Fruit fly (Drosophila melanogaster): Measurements from ENCODE around the gene Brd8.

Brd8 gene

DNA sequence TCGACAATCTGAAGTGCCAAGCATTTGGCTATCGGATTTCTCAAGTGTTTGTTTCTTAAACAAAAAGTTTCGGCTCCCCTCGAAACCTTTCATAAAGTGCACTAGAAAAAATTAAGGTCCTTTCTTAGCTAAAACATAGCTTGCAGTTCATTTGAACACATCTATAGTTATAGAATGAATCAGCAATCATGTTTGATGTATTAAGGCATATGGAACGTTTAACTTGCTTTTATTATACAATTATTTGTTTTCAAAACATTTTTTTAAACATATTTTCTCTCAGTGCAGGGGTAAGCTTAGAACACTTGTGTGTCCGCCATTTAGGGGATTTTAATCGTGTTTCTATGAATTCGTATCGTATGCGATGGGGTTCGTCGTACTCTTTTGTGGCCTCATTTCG lies 51.3 kb downstream of the Brd8 start (continued):
- TF ChIP-seq CG10366 (GFP tag; IDR thresholded peaks at IDR 0.05) (peak; percentile 64), CG8089 (GFP tag; optimal IDR thresholded peaks at IDR 0.05) (peak; percentile 57), ssp (GFP tag; IDR thresholded peaks at IDR 0.05) (peak; percentile 36; the same call in 1 of the 2 replicates), CG17568 (GFP tag; optimal IDR thresholded peaks at IDR 0.05) (peak; percentile 60), Antp (GFP tag; optimal IDR thresholded peaks at IDR 0.05) (peak; percentile 24), CG32772 (GFP tag; IDR thresholded peaks at IDR 0.05) (peak; percentile 49; the same call in 1 of the 2 replicates), Mes4 (GFP tag; optimal IDR thresholded peaks at IDR 0.05) (peak; percentile 42), gcm (GFP tag; optimal IDR thresholded peaks at IDR 0.05) (peak; percentile 38), wor (GFP tag; IDR thresholded peaks at IDR 0.05) (0 out of 2 replicates have a peak, but pooled peaks have one; percentile 38), Ptx1 (GFP tag; IDR thresholded peaks at IDR 0.05) (peak; percentile 64), dysf (GFP tag; IDR thresholded peaks at IDR 0.05) (peak; percentile 70), CG6813 (GFP tag; optimal IDR thresholded peaks at IDR 0.05) (peak; percentile 38), CG17328 (GFP tag; IDR thresholded peaks at IDR 0.05) (peak; percentile 77), Side (GFP tag; optimal IDR thresholded peaks at IDR 0.05) (peak; percentile 26), CG2116 (GFP tag; optimal IDR thresholded peaks at IDR 0.05) (peak; percentile 13), sim (GFP tag; IDR thresholded peaks at IDR 0.05) (0 out of 2 replicates have a peak, but pooled peaks have one; percentile 17), Elba2 (GFP tag; optimal IDR thresholded peaks at IDR 0.05) (no peak), phol (tag; optimal IDR thresholded peaks at IDR 0.05) (peak; percentile 78), Hr3 (GFP tag; optimal IDR thresholded peaks at IDR 0.05) (peak; percentile 64), ewg (GFP tag; optimal IDR thresholded peaks at IDR 0.05) (peak; percentile 60), shn (GFP tag; optimal IDR thresholded peaks at IDR 0.05) (peak; percentile 20), tgo (GFP tag; IDR thresholded peaks at IDR 0.05) (peak; percentile 32; the same call in 1 of the 3 replicates), lmd (GFP tag; IDR thresholded peaks at IDR 0.05) (peak; percentile 69), gt (GFP tag; IDR thresholded peaks at IDR 0.05) (0 out of 2 replicates have a peak, but pooled peaks have one; percentile 14), CG6765 (GFP tag; optimal IDR thresholded peaks at IDR 0.05) (no peak), Chrac-16 (GFP tag; optimal IDR thresholded peaks at IDR 0.05) (peak; percentile 48), CG33213 (GFP tag; optimal IDR thresholded peaks at IDR 0.05) (peak; percentile 11), CG12104 (GFP tag; optimal IDR thresholded peaks at IDR 0.05) (peak; percentile 44), Dfd (GFP tag; optimal IDR thresholded peaks at IDR 0.05) (no peak), CG2875 (GFP tag; optimal IDR thresholded peaks at IDR 0.05) (peak; percentile 47), grn (GFP tag; optimal IDR thresholded peaks at IDR 0.05) (no peak), CG7786 (GFP tag; optimal IDR thresholded peaks at IDR 0.05) (peak; percentile 59), tna (GFP tag; IDR thresholded peaks at IDR 0.05; ENCODE audit: partially characterized antibody) (no peak), odd (GFP tag; optimal IDR thresholded peaks at IDR 0.05) (peak; percentile 48), nau (GFP tag; optimal IDR thresholded peaks at IDR 0.05) (peak; percentile 17), NfI (GFP tag; optimal IDR thresholded peaks at IDR 0.05) (peak; percentile 49), CG10267 (tag; optimal IDR thresholded peaks at IDR 0.05) (peak; percentile 74), hbn (GFP tag; IDR thresholded peaks at IDR 0.05; ENCODE audit: partially characterized antibody) (no peak), CG9876 (GFP tag; optimal IDR thresholded peaks at IDR 0.05) (no peak), CG17186 (GFP tag; optimal IDR thresholded peaks at IDR 0.05) (peak; percentile 0), chm (GFP tag; IDR thresholded peaks at IDR 0.05) (peak; percentile 58; the same call in 1 of the 2 replicates), trem (tag; optimal IDR thresholded peaks at IDR 0.05) (peak; percentile 82), slp2 (GFP tag; optimal IDR thresholded peaks at IDR 0.05) (peak; percentile 50), Nf-YB (GFP tag; optimal IDR thresholded peaks at IDR 0.05) (peak; percentile 52), CG10543 (GFP tag; optimal IDR thresholded peaks at IDR 0.05) (no peak), hkb (optimal IDR thresholded peaks at IDR 0.05) (no peak), hkb (GFP tag; IDR thresholded peaks at IDR 0.05) (peak; percentile 46; the same call in 1 of the 2 replicates), CG18619 (GFP tag; optimal IDR thresholded peaks at IDR 0.05) (peak; percentile 54), onecut (GFP tag; IDR thresholded peaks at IDR 0.05) (peak; percentile 63), pan (optimal IDR thresholded peaks at IDR 0.05) (no peak), pan (GFP tag; optimal IDR thresholded peaks at IDR 0.05 in 1 of 2, IDR thresholded peaks at IDR 0.05 in 1 of 2) (peak in 1 of 2 experiments; percentile 62)
